Worm (Caenorhabditis elegans) whole organism, L4 larva: ENCODE measurements around the gene gyf-1.

Source experiments
- F26F4.8 ChIP-seq: fragments of 200-800 bp; sonication (Bioruptor generic); conservative IDR thresholded peaks from 2 replicates; pipeline ENCODE4 v1.3.6; 2022; ENCODE audit warnings: missing genetic modification characterization, missing compliant biosample characterization
- F37D6.2 ChIP-seq: sonication (generic microtip); optimal IDR thresholded peaks from 2 replicates; lab custom pipeline; 2016; ENCODE audit warnings: mild to moderate bottlenecking, missing genetic modification characterization, missing compliant biosample characterization
- F49E8.2 ChIP-seq: sonication (generic microtip); optimal IDR thresholded peaks from 2 replicates; lab custom pipeline; 2016; ENCODE audit warnings: missing compliant biosample characterization, mild to moderate bottlenecking, missing genetic modification characterization, borderline replicate concordance
- R02D3.7 ChIP-seq: fragments of 150-350 bp; sonication (generic microtip); optimal IDR thresholded peaks from 3 replicates; lab custom pipeline; 2014; ENCODE audit warnings: missing biosample characterization, missing genetic modification characterization
- T20F7.1 ChIP-seq: fragments of 200-800 bp; sonication (Bioruptor generic); optimal IDR thresholded peaks from 2 replicates; lab custom pipeline; 2018; ENCODE audit warnings: mild to moderate bottlenecking, missing genetic modification characterization, missing compliant biosample characterization
- Y105C5A.15 ChIP-seq: fragments of 200-800 bp; sonication (Bioruptor generic); IDR thresholded peaks from 2 replicates; pipeline ENCODE4 v1.3.6; 2022; ENCODE audit warnings: missing genetic modification characterization, missing compliant biosample characterization
- Y5F2A.4 ChIP-seq: fragments of 200-800 bp; sonication (Bioruptor generic); optimal IDR thresholded peaks from 2 replicates; lab custom pipeline; 2018; ENCODE audit warnings: mild to moderate bottlenecking, missing genetic modification characterization, missing compliant biosample characterization
- ZK546.5 ChIP-seq, 2 experiments: sonication (generic microtip); optimal IDR thresholded peaks; 2 replicates each; lab custom pipeline; 2017; ENCODE audit warnings: missing biosample characterization in 2 of 2, missing genetic modification characterization in 2 of 2
- aha-1 ChIP-seq: fragments of 150-350 bp; peaks from one replicate; lab custom pipeline; 2014; ENCODE audit warnings: missing biosample characterization, missing genetic modification characterization
- aly-2 ChIP-seq: sonication (generic microtip); optimal IDR thresholded peaks from 2 replicates; lab custom pipeline; 2018; ENCODE audit warnings: missing biosample characterization, missing genetic modification characterization
- arid-1 ChIP-seq: fragments of 200-800 bp; sonication (Bioruptor generic); conservative IDR thresholded peaks from 2 replicates; pipeline ENCODE4 v1.3.6; 2022; ENCODE audit warnings: missing genetic modification reagents, missing genetic modification characterization, missing compliant biosample characterization
- ceh-44 ChIP-seq: fragments of 200-800 bp; sonication (Bioruptor generic); IDR thresholded peaks from 2 replicates; pipeline ENCODE4 v1.3.6; 2022; ENCODE audit warnings: missing genetic modification reagents, missing genetic modification characterization, missing compliant biosample characterization
- ces-1 ChIP-seq: fragments of 150-350 bp; sonication (generic microtip); optimal IDR thresholded peaks from 4 replicates; lab custom pipeline; 2014; ENCODE audit warnings: missing biosample characterization, missing genetic modification reagents, missing genetic modification characterization
- ctbp-1 ChIP-seq: fragments of 200-800 bp; sonication (Bioruptor generic); IDR thresholded peaks from 2 replicates; pipeline ENCODE4 v1.3.6; 2022; ENCODE audit warnings: missing genetic modification reagents, missing genetic modification characterization, missing compliant biosample characterization
- dmd-9 ChIP-seq: fragments of 200-800 bp; sonication (Bioruptor generic); IDR thresholded peaks from 2 replicates; pipeline ENCODE4 v1.3.6; 2022; ENCODE audit warnings: missing genetic modification reagents, missing genetic modification characterization, missing compliant biosample characterization
- dpl-1 ChIP-seq: fragments of 150-350 bp; optimal IDR thresholded peaks from 2 replicates; lab custom pipeline; 2014; ENCODE audit warnings: missing biosample characterization, missing genetic modification reagents, missing genetic modification characterization
- dve-1 ChIP-seq: sonication (generic microtip); optimal IDR thresholded peaks from 2 replicates; lab custom pipeline; 2017; ENCODE audit warnings: antibody characterized with exemption, mild to moderate bottlenecking, missing genetic modification characterization, missing compliant biosample characterization; ENCODE audit not compliant: insufficient read depth
- fkh-10 ChIP-seq: fragments of 150-350 bp; optimal IDR thresholded peaks from 2 replicates; lab custom pipeline; 2014; ENCODE audit warnings: missing biosample characterization, missing genetic modification reagents, missing genetic modification characterization
- gei-8 ChIP-seq: fragments of 200-800 bp; sonication (Bioruptor generic); optimal IDR thresholded peaks from 2 replicates; lab custom pipeline; 2018; ENCODE audit warnings: mild to moderate bottlenecking, missing genetic modification characterization, missing compliant biosample characterization
- hif-1 ChIP-seq, 2 experiments: sonication (generic microtip); optimal IDR thresholded peaks; 2 replicates each; lab custom pipeline; 2016 to 2017; ENCODE audit warnings: missing compliant biosample characterization in 2 of 2, missing genetic modification characterization in 2 of 2, missing genetic modification reagents in 2 of 2, missing genotype in 2 of 2, mild to moderate bottlenecking in 1 of 2
- hlh-11 ChIP-seq: fragments of 200-800 bp; sonication (Bioruptor generic); optimal IDR thresholded peaks from 2 replicates; lab custom pipeline; 2018; ENCODE audit warnings: mild to moderate bottlenecking, missing genetic modification characterization, missing compliant biosample characterization
- hlh-30 ChIP-seq: sonication (generic microtip); optimal IDR thresholded peaks from 2 replicates; lab custom pipeline; 2017; ENCODE audit warnings: antibody characterized with exemption, mild to moderate bottlenecking, missing genetic modification characterization, missing compliant biosample characterization; ENCODE audit not compliant: insufficient read depth
- jun-1 ChIP-seq: fragments of 150-350 bp; optimal IDR thresholded peaks from 2 replicates; lab custom pipeline; 2014; ENCODE audit warnings: missing biosample characterization, missing genetic modification reagents, missing genetic modification characterization
- lin-1 ChIP-seq: fragments of 200-800 bp; sonication (Bioruptor generic); IDR thresholded peaks from 2 replicates; pipeline ENCODE4 v1.3.6; 2022; ENCODE audit warnings: missing genetic modification reagents, missing genetic modification characterization, missing compliant biosample characterization
- lin-15B ChIP-seq: fragments of 150-350 bp; sonication (generic microtip); optimal IDR thresholded peaks from 3 replicates; lab custom pipeline; 2014; ENCODE audit warnings: missing biosample characterization, missing genetic modification characterization
- lin-39 ChIP-seq: fragments of 150-350 bp; optimal IDR thresholded peaks from 2 replicates; lab custom pipeline; 2014; ENCODE audit warnings: missing biosample characterization, missing genetic modification reagents, missing genetic modification characterization
- lir-3 ChIP-seq: sonication (generic microtip); optimal IDR thresholded peaks from 2 replicates; lab custom pipeline; 2016; ENCODE audit warnings: mild to moderate bottlenecking, missing genetic modification characterization, missing compliant biosample characterization
- lsy-2 ChIP-seq, 2 experiments: fragments of 150-350 bp in 1 of 2; sonication (generic microtip) in 1 of 2; optimal IDR thresholded peaks; 2 replicates each; lab custom pipeline; 2014 to 2017; ENCODE audit warnings: missing biosample characterization in 2 of 2, missing genetic modification characterization in 2 of 2
- madf-5 ChIP-seq, 2 experiments: fragments of 200-800 bp; sonication (Bioruptor generic); IDR thresholded peaks; 2 replicates each; pipeline ENCODE4 v1.3.6; 2022; ENCODE audit warnings: missing compliant biosample characterization in 2 of 2, missing genetic modification characterization in 2 of 2
- mdt-29 ChIP-seq: fragments of 200-800 bp; sonication (Bioruptor generic); IDR thresholded peaks from 2 replicates; pipeline ENCODE4 v1.3.6; 2022; ENCODE audit warnings: missing genetic modification reagents, missing genetic modification characterization, missing compliant biosample characterization
- mxl-2 ChIP-seq: fragments of 200-800 bp; sonication (Bioruptor generic); conservative IDR thresholded peaks from 2 replicates; pipeline ENCODE4 v1.3.6; 2022; ENCODE audit warnings: missing genetic modification reagents, missing genetic modification characterization, missing compliant biosample characterization
- mxl-3 ChIP-seq: fragments of 200-800 bp; sonication (Bioruptor generic); optimal IDR thresholded peaks from 2 replicates; lab custom pipeline; 2018; ENCODE audit warnings: mild to moderate bottlenecking, missing genetic modification characterization, missing compliant biosample characterization
- nhr-10 ChIP-seq: fragments of 150-350 bp; optimal IDR thresholded peaks from 2 replicates; lab custom pipeline; 2014; ENCODE audit warnings: missing biosample characterization, missing genetic modification characterization
- nhr-11 ChIP-seq: fragments of 150-350 bp; optimal IDR thresholded peaks from 2 replicates; lab custom pipeline; 2014; ENCODE audit warnings: missing biosample characterization, missing genetic modification characterization
- nhr-237 ChIP-seq: sonication (generic microtip); optimal IDR thresholded peaks from 2 replicates; lab custom pipeline; 2017; ENCODE audit warnings: missing biosample characterization, missing genetic modification characterization
- nhr-28 ChIP-seq: fragments of 150-350 bp; optimal IDR thresholded peaks from 2 replicates; lab custom pipeline; 2014; ENCODE audit warnings: missing biosample characterization, missing genetic modification characterization
- nhr-42 ChIP-seq: fragments of 200-800 bp; sonication (Bioruptor generic); IDR thresholded peaks from 2 replicates; pipeline ENCODE4 v1.3.6; 2022; ENCODE audit warnings: missing genetic modification characterization, missing compliant biosample characterization
- nhr-48 ChIP-seq: sonication (generic microtip); optimal IDR thresholded peaks from 2 replicates; lab custom pipeline; 2016; ENCODE audit warnings: mild to moderate bottlenecking, missing genetic modification characterization, missing compliant biosample characterization
- nhr-6 ChIP-seq: fragments of 150-350 bp; optimal IDR thresholded peaks from 2 replicates; lab custom pipeline; 2014; ENCODE audit warnings: missing biosample characterization, missing genetic modification characterization
- nhr-76 ChIP-seq: fragments of 150-350 bp; optimal IDR thresholded peaks from 2 replicates; lab custom pipeline; 2014; ENCODE audit warnings: missing biosample characterization, missing genetic modification characterization
- pha-4 ChIP-seq, 2 experiments: fragments of 150-350 bp in 1 of 2; fragments of 200-800 bp in 1 of 2; sonication (Bioruptor generic) in 1 of 2; IDR thresholded peaks in 1 of 2; optimal IDR thresholded peaks in 1 of 2; 2 replicates each; pipeline versions ENCODE4 v1.3.6 to Lab custom; 2014 to 2022; ENCODE audit warnings: missing genetic modification characterization in 2 of 2, missing genetic modification reagents in 2 of 2, missing biosample characterization in 1 of 2, missing compliant biosample characterization in 1 of 2
- pqm-1 ChIP-seq: sonication (generic microtip); optimal IDR thresholded peaks from 2 replicates; lab custom pipeline; 2017; ENCODE audit warnings: missing biosample characterization, missing genetic modification characterization
- rbr-2 ChIP-seq: sonication (generic microtip); optimal IDR thresholded peaks from 2 replicates; lab custom pipeline; 2016; ENCODE audit warnings: missing genotype, missing genetic modification characterization, missing compliant biosample characterization
- saeg-2 ChIP-seq: fragments of 200-800 bp; sonication (Bioruptor generic); IDR thresholded peaks from 2 replicates; pipeline ENCODE4 v1.3.6; 2022; ENCODE audit warnings: missing genetic modification reagents, missing genetic modification characterization, missing compliant biosample characterization
- snpc-1.2 ChIP-seq: fragments of 200-800 bp; sonication (Bioruptor generic); IDR thresholded peaks from 2 replicates; pipeline ENCODE4 v1.3.6; 2022; ENCODE audit warnings: missing genetic modification reagents, missing genetic modification characterization, missing compliant biosample characterization
- snpc-4 ChIP-seq: fragments of 150-350 bp; optimal IDR thresholded peaks from 2 replicates; lab custom pipeline; 2014; ENCODE audit warnings: missing biosample characterization, missing genetic modification characterization
- spr-3 ChIP-seq: fragments of 200-800 bp; sonication (Bioruptor generic); optimal IDR thresholded peaks from 2 replicates; lab custom pipeline; 2018; ENCODE audit warnings: mild to moderate bottlenecking, missing genetic modification characterization, missing compliant biosample characterization
- unc-130 ChIP-seq: sonication (generic microtip); optimal IDR thresholded peaks from 2 replicates; lab custom pipeline; 2016; ENCODE audit warnings: missing genetic modification reagents, missing genetic modification characterization, missing compliant biosample characterization
- unc-39 ChIP-seq: sonication (generic microtip); optimal IDR thresholded peaks from 2 replicates; lab custom pipeline; 2017; ENCODE audit warnings: missing biosample characterization, missing genetic modification characterization
- zfp-2 ChIP-seq: sonication (generic microtip); optimal IDR thresholded peaks from 2 replicates; lab custom pipeline; 2016; ENCODE audit warnings: mild to moderate bottlenecking, missing genetic modification characterization, missing compliant biosample characterization
- zfp-3 ChIP-seq: fragments of 200-800 bp; sonication (Bioruptor generic); conservative IDR thresholded peaks from 2 replicates; pipeline ENCODE4 v1.3.6; 2022; ENCODE audit warnings: missing genetic modification reagents, missing genetic modification characterization, missing compliant biosample characterization
- ztf-7 ChIP-seq: fragments of 150-350 bp; optimal IDR thresholded peaks from 2 replicates; lab custom pipeline; 2014; ENCODE audit warnings: missing biosample characterization, missing genetic modification characterization

gyf-1 gene

ce11 chrII:6734674-6735073, 50.6 kb downstream of the gyf-1 start, which contains the start of gene T14B4.3 (continued):
- TF ChIP-seq Y5F2A.4 (GFP tag; lab: Kevin White, UChicago) (no peak), dve-1 (peak; percentile 61), mdt-29 (GFP tag; lab: Robert Waterston, UW) (no peak), fkh-10 (no peak), zfp-2 (tag; lab: Kevin White, UChicago) (no peak), hif-1 (tag; optimal IDR thresholded peaks at IDR 0.05; lab: Kevin White, UChicago) (peak in 1 of 2 experiments; percentile 77), nhr-6 (tag; lab: Kevin White, UChicago) (peak; percentile 75), madf-5 (GFP tag; IDR thresholded peaks at IDR 0.05; lab: Robert Waterston, UW) (no peak), nhr-10 (tag; lab: Kevin White, UChicago) (no peak), spr-3 (GFP tag; lab: Kevin White, UChicago) (no peak), aly-2 (no peak), nhr-76 (tag; lab: Kevin White, UChicago) (no peak), hlh-11 (tag; lab: Kevin White, UChicago) (no peak), dpl-1 (GFP tag; lab: Kevin White, UChicago) (peak; percentile 61), F37D6.2 (no peak), unc-130 (peak; percentile 76), nhr-11 (peak; percentile 45), mxl-2 (no peak), mxl-3 (GFP tag; lab: Kevin White, UChicago) (no peak), rbr-2 (tag; lab: Kevin White, UChicago) (peak; percentile 51), lin-15B (tag; lab: Kevin White, UChicago) (no peak), arid-1 (GFP tag; lab: Robert Waterston, UW) (no peak), aha-1 (tag; lab: Kevin White, UChicago) (no peak), ZK546.5 (tag; optimal IDR thresholded peaks at IDR 0.05; lab: Kevin White, UChicago) (no peak), jun-1 (tag; lab: Kevin White, UChicago) (no peak), ztf-7 (tag; lab: Kevin White, UChicago) (no peak), R02D3.7 (tag; lab: Kevin White, UChicago) (no peak), ceh-44 (GFP tag; lab: Robert Waterston, UW) (0 out of 2 replicates have a peak, but pooled peaks have one; percentile 27), T20F7.1 (peak; percentile 74), nhr-42 (GFP tag; lab: Robert Waterston, UW) (no peak), lin-39 (no peak), nhr-48 (tag; lab: Kevin White, UChicago) (no peak), hlh-30 (tag; lab: Kevin White, UChicago) (peak; percentile 30), lin-1 (GFP tag; lab: Robert Waterston, UW) (no peak), Y105C5A.15 (GFP tag; lab: Robert Waterston, UW) (no peak), lir-3 (no peak), nhr-237 (no peak), F26F4.8 (GFP tag; lab: Robert Waterston, UW) (no peak), pqm-1 (tag; lab: Kevin White, UChicago) (no peak), ces-1 (no peak), unc-39 (tag; lab: Kevin White, UChicago) (no peak), dmd-9 (GFP tag; lab: Robert Waterston, UW) (no peak), zfp-3 (GFP tag; lab: Robert Waterston, UW) (no peak), snpc-1.2 (GFP tag; lab: Robert Waterston, UW) (no peak), ctbp-1 (GFP tag; lab: Robert Waterston, UW) (no peak), nhr-28 (tag; lab: Kevin White, UChicago) (peak; percentile 59), saeg-2 (no peak), lsy-2 (tag; optimal IDR thresholded peaks at IDR 0.05; lab: Kevin White, UChicago) (peak in 1 of 2 experiments; percentile 88), pha-4 (GFP tag; IDR thresholded peaks at IDR 0.05; lab: Robert Waterston, UW) (no peak), pha-4 (tag; optimal IDR thresholded peaks at IDR 0.05; lab: Kevin White, UChicago) (peak; percentile 51), snpc-4 (no peak), F49E8.2 (no peak), gei-8 (GFP tag; lab: Kevin White, UChicago) (no peak)
